Fruit fly (Drosophila melanogaster) whole organism, embryonic: ENCODE data around the gene CG44040.

Experiments used
- Ada2b ChIP-seq: fragments of 200-800 bp; sonication (Bioruptor generic); IDR thresholded peaks from 2 replicates; pipeline ENCODE4 v1.3.6; 2022; ENCODE audit warnings: missing biosample characterization, missing genetic modification characterization
- Atf6 ChIP-seq: fragments of 200-800 bp; sonication (Bioruptor generic); IDR thresholded peaks from 2 replicates; pipeline ENCODE4 v1.3.6; 2022; ENCODE audit warnings: missing biosample characterization, missing genetic modification characterization
- Bteb2 ChIP-seq: fragments of 200-800 bp; sonication (Bioruptor generic); optimal IDR thresholded peaks from 2 replicates; lab custom pipeline; 2016; ENCODE audit warnings: missing biosample characterization, missing genetic modification characterization
- CG11247 ChIP-seq: fragments of 200-800 bp; sonication (Bioruptor generic); IDR thresholded peaks from 2 replicates; pipeline ENCODE4 v1.3.6; 2022; ENCODE audit warnings: missing biosample characterization, missing genetic modification characterization
- CG11504 ChIP-seq: fragments of 200-800 bp; sonication (Bioruptor generic); optimal IDR thresholded peaks from 3 replicates; lab custom pipeline; 2019; ENCODE audit warnings: missing biosample characterization, mild to moderate bottlenecking, missing genetic modification characterization, moderate library complexity
- CG14014 ChIP-seq: fragments of 200-800 bp; sonication (Bioruptor generic); IDR thresholded peaks from 2 replicates; pipeline ENCODE4 v1.3.6; 2022; ENCODE audit warnings: missing biosample characterization, missing genetic modification characterization
- CG15514 ChIP-seq: fragments of 200-800 bp; sonication (Bioruptor generic); optimal IDR thresholded peaks from 3 replicates; lab custom pipeline; 2017; ENCODE audit warnings: missing biosample characterization, missing genetic modification characterization, mild to moderate bottlenecking, moderate library complexity, missing genetic modification reagents
- CG1647 ChIP-seq: fragments of 200-800 bp; sonication (Bioruptor generic); optimal IDR thresholded peaks from 3 replicates; lab custom pipeline; 2016; ENCODE audit warnings: missing biosample characterization, missing genetic modification characterization
- CG16863 ChIP-seq: fragments of 200-800 bp; sonication (Bioruptor generic); optimal IDR thresholded peaks from 3 replicates; lab custom pipeline; 2016; ENCODE audit warnings: missing biosample characterization, missing genetic modification characterization
- CG17359 ChIP-seq: fragments of 200-800 bp; sonication (Bioruptor generic); optimal IDR thresholded peaks from 3 replicates; lab custom pipeline; 2018; ENCODE audit warnings: missing biosample characterization, mild to moderate bottlenecking, missing genetic modification characterization, moderate library complexity
- CG17361 ChIP-seq: fragments of 200-800 bp; sonication (Bioruptor generic); IDR thresholded peaks from 3 replicates; pipeline ENCODE4 v1.3.6; 2022; ENCODE audit warnings: missing biosample characterization, missing genetic modification characterization
- CG18011 ChIP-seq: fragments of 200-800 bp; sonication (Bioruptor generic); optimal IDR thresholded peaks from 2 replicates; lab custom pipeline; 2017; ENCODE audit warnings: missing biosample characterization, missing genetic modification characterization, mild to moderate bottlenecking, moderate library complexity, missing genotype
- CG3065 ChIP-seq: fragments of 200-800 bp; sonication (Bioruptor generic); optimal IDR thresholded peaks from 2 replicates; lab custom pipeline; 2016; ENCODE audit warnings: missing biosample characterization, missing genetic modification characterization
- CG32767 ChIP-seq: fragments of 200-800 bp; sonication (Bioruptor generic); IDR thresholded peaks from 2 replicates; pipeline ENCODE4 v1.3.6; 2022; ENCODE audit warnings: missing biosample characterization, missing genetic modification characterization
- CG34376 ChIP-seq: fragments of 200-800 bp; sonication (Bioruptor generic); optimal IDR thresholded peaks from 2 replicates; lab custom pipeline; 2018; ENCODE audit warnings: missing biosample characterization, mild to moderate bottlenecking, missing genetic modification characterization
- CG42726 ChIP-seq: fragments of 200-800 bp; sonication (Bioruptor generic); IDR thresholded peaks from 2 replicates; pipeline ENCODE4 v1.3.6; 2022; ENCODE audit warnings: missing biosample characterization, missing genetic modification characterization; ENCODE audit not compliant: partially characterized antibody
- CG4617 ChIP-seq: fragments of 200-800 bp; sonication (Bioruptor generic); optimal IDR thresholded peaks from 3 replicates; lab custom pipeline; 2016; ENCODE audit warnings: missing biosample characterization, missing genetic modification characterization, borderline replicate concordance
- CG8290 ChIP-seq, 3 experiments: fragments of 200-800 bp; sonication (Bioruptor generic); optimal IDR thresholded peaks; 2 replicates each; lab custom pipeline; 2016 to 2019; ENCODE audit warnings: missing biosample characterization in 3 of 3, missing genetic modification characterization in 3 of 3, mild to moderate bottlenecking in 2 of 3, moderate library complexity in 1 of 3
- CG8944 ChIP-seq: fragments of 200-800 bp; sonication (Bioruptor generic); optimal IDR thresholded peaks from 3 replicates; lab custom pipeline; 2016; ENCODE audit warnings: missing biosample characterization, missing genetic modification characterization
- CG9215 ChIP-seq: fragments of 200-800 bp; sonication (Bioruptor generic); IDR thresholded peaks from 2 replicates; pipeline ENCODE4 v1.3.6; 2022; ENCODE audit warnings: missing biosample characterization, missing genetic modification characterization
- Camta ChIP-seq: fragments of 200-800 bp; sonication (Bioruptor generic); optimal IDR thresholded peaks from 2 replicates; lab custom pipeline; 2016; ENCODE audit warnings: missing biosample characterization, missing genetic modification characterization
- CoRest ChIP-seq: fragments of 200-800 bp; sonication (Bioruptor generic); optimal IDR thresholded peaks from 3 replicates; lab custom pipeline; 2018; ENCODE audit warnings: missing biosample characterization, mild to moderate bottlenecking, missing genetic modification characterization, moderate library complexity
- Dad ChIP-seq: fragments of 200-800 bp; sonication (Bioruptor generic); optimal IDR thresholded peaks from 3 replicates; lab custom pipeline; 2016; ENCODE audit warnings: missing biosample characterization, missing genetic modification characterization
- Dfd ChIP-seq, 2 experiments: fragments of >200 bp; optimal IDR thresholded peaks; 2 replicates each; lab custom pipeline; 2017; ENCODE audit warnings: missing biosample characterization in 2 of 2, missing genetic modification characterization in 2 of 2
- Dip3 ChIP-seq: fragments of 200-800 bp; sonication (Bioruptor generic); optimal IDR thresholded peaks from 3 replicates; lab custom pipeline; 2016; ENCODE audit warnings: missing biosample characterization, missing genetic modification characterization
- Doc2 ChIP-seq: fragments of 200-800 bp; sonication (Bioruptor generic); IDR thresholded peaks from 2 replicates; pipeline ENCODE4 v1.3.6; 2022; ENCODE audit warnings: missing biosample characterization, missing genetic modification characterization
- GATAe ChIP-seq: fragments of 200-800 bp; sonication (Bioruptor generic); conservative IDR thresholded peaks from 2 replicates; pipeline ENCODE4 v1.3.6; 2022; ENCODE audit warnings: missing biosample characterization, missing genetic modification characterization
- HHEX ChIP-seq: fragments of 200-800 bp; sonication (Bioruptor generic); optimal IDR thresholded peaks from 3 replicates; lab custom pipeline; 2017; ENCODE audit warnings: missing biosample characterization, mild to moderate bottlenecking, missing genetic modification characterization, missing genetic modification reagents
- HLH3B ChIP-seq: fragments of 200-800 bp; sonication (Bioruptor generic); IDR thresholded peaks from 2 replicates; pipeline ENCODE4 v1.3.6; 2022; ENCODE audit warnings: missing biosample characterization, missing genetic modification characterization
- Jarid2 ChIP-seq: fragments of 200-800 bp; sonication (Bioruptor generic); optimal IDR thresholded peaks from 3 replicates; lab custom pipeline; 2017; ENCODE audit warnings: mild to moderate bottlenecking, missing biosample characterization, missing genetic modification reagents, missing genetic modification characterization
- Lpt ChIP-seq: fragments of >200 bp; optimal IDR thresholded peaks from 2 replicates; lab custom pipeline; 2018; ENCODE audit warnings: missing biosample characterization, missing genetic modification characterization
- Neu2 ChIP-seq: fragments of 200-800 bp; sonication (Bioruptor generic); optimal IDR thresholded peaks from 3 replicates; lab custom pipeline; 2016; ENCODE audit warnings: missing biosample characterization, missing genetic modification characterization, borderline replicate concordance
- Opbp ChIP-seq: fragments of 200-800 bp; sonication (Bioruptor generic); IDR thresholded peaks from 3 replicates; pipeline ENCODE4 v1.3.6; 2022; ENCODE audit warnings: missing biosample characterization, missing genetic modification characterization; ENCODE audit not compliant: partially characterized antibody
- Sox102F ChIP-seq: fragments of 200-800 bp; sonication (Bioruptor generic); optimal IDR thresholded peaks from 2 replicates; lab custom pipeline; 2018; ENCODE audit warnings: missing biosample characterization, mild to moderate bottlenecking, missing genetic modification characterization, moderate library complexity
- Spps ChIP-seq: fragments of 200-800 bp; sonication (Bioruptor generic); optimal IDR thresholded peaks from 2 replicates; lab custom pipeline; 2018; ENCODE audit warnings: missing biosample characterization, mild to moderate bottlenecking, missing genetic modification characterization
- Trl ChIP-seq, 3 experiments: fragments of >200 bp in 2 of 3; fragments of 200-800 bp in 1 of 3; sonication (Bioruptor generic) in 1 of 3; optimal IDR thresholded peaks; 2 replicates in 1 of 3; 3 replicates in 2 of 3; lab custom pipeline; 2016 to 2017; ENCODE audit warnings: missing biosample characterization in 1 of 3, missing genetic modification characterization in 1 of 3
- bcd ChIP-seq: fragments of 200-800 bp; sonication (Bioruptor generic); optimal IDR thresholded peaks from 2 replicates; lab custom pipeline; 2017; ENCODE audit warnings: missing biosample characterization, mild to moderate bottlenecking, missing genetic modification characterization
- bowl ChIP-seq: fragments of 200-800 bp; sonication (Bioruptor generic); IDR thresholded peaks from 2 replicates; pipeline ENCODE4 v1.3.6; 2022; ENCODE audit warnings: missing biosample characterization, missing genetic modification characterization
- chm ChIP-seq: fragments of 200-800 bp; sonication (Bioruptor generic); IDR thresholded peaks from 2 replicates; pipeline ENCODE4 v1.3.6; 2022; ENCODE audit warnings: missing biosample characterization, missing genetic modification characterization
- dati ChIP-seq: fragments of 200-800 bp; sonication (Bioruptor generic); IDR thresholded peaks from 2 replicates; pipeline ENCODE4 v1.3.6; 2022; ENCODE audit warnings: missing biosample characterization, missing genetic modification characterization
- fd96Cb ChIP-seq: fragments of 200-800 bp; sonication (Bioruptor generic); optimal IDR thresholded peaks from 2 replicates; lab custom pipeline; 2018; ENCODE audit warnings: missing biosample characterization, mild to moderate bottlenecking, missing genetic modification characterization, moderate library complexity
- grau ChIP-seq: fragments of 200-800 bp; optimal IDR thresholded peaks from 3 replicates; lab custom pipeline; 2019; ENCODE audit warnings: missing biosample characterization, mild to moderate bottlenecking, missing genetic modification characterization, moderate library complexity
- gt ChIP-seq: fragments of 200-800 bp; sonication (Bioruptor generic); IDR thresholded peaks from 2 replicates; pipeline ENCODE4 v1.3.6; 2022; ENCODE audit warnings: missing biosample characterization, missing genetic modification characterization
- h ChIP-seq: fragments of >200 bp; optimal IDR thresholded peaks from 2 replicates; lab custom pipeline; 2017
- lab ChIP-seq: fragments of 200-800 bp; sonication (Bioruptor generic); optimal IDR thresholded peaks from 3 replicates; lab custom pipeline; 2017; ENCODE audit warnings: missing biosample characterization, missing genetic modification characterization, mild to moderate bottlenecking, moderate library complexity, missing genetic modification reagents
- luna ChIP-seq: fragments of 200-800 bp; sonication (Bioruptor generic); optimal IDR thresholded peaks from 2 replicates; lab custom pipeline; 2016; ENCODE audit warnings: missing biosample characterization, missing genetic modification characterization
- sob ChIP-seq: fragments of 200-800 bp; sonication (Bioruptor generic); IDR thresholded peaks from 2 replicates; pipeline ENCODE4 v1.3.6; 2022; ENCODE audit warnings: missing biosample characterization, missing genetic modification characterization
- tna ChIP-seq: fragments of 200-800 bp; sonication (Bioruptor generic); IDR thresholded peaks from 2 replicates; pipeline ENCODE4 v1.3.6; 2022; ENCODE audit warnings: missing biosample characterization, missing genetic modification characterization; ENCODE audit not compliant: partially characterized antibody

Gene CG44040

DNA sequence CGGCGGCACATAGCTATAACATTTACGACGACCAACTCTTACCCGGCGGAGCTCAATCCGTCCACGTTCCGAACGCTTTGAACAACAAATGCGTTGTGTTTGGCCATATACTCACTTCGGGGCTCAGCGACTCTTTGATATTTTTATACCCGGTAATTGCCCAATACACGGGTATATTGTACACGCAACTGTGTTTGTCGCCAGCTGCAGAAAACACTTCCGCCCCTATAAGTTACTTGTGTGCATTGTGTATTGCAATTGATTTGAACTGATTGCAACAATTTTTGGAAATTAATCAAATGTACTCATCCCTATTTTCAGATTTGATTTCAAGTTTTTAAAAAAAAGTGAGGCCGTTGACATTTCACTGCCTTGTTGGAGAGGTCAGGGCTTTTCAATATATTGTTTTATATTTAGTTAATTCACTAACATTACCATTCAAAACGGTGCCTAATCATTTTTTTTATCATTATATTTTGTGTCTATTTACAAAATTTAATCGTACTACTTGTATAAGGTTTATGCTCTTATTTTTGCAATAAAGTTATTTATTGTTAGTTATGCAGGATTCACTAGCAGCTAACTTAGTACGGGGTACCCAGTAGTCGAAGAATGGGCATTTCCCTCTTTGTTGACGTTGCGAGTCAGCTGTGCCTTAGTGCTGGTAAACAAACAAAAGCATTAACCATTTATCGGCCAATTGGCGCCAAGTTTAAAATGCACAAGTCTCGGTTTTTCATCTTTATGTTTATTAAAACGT lies 22.9 kb downstream of the CG44040 start, which contains the start of gene Nagk:
TSS of gene Nagk (minus strand) at position 331 of the 760 bp plus-strand sequence.
- peak; percentile 58 for TF ChIP-seq Dip3 (GFP tag; lab: Kevin White, UChicago)
- no peak for TF ChIP-seq Dfd (GFP tag; optimal IDR thresholded peaks at IDR 0.05; lab: Kevin White, UChicago)
- TF ChIP-seq CG18011 (GFP tag; lab: Kevin White, UChicago): peak; percentile 36
- no peak for TF ChIP-seq bowl (GFP tag; lab: Robert Waterston, UW)
- no peak for TF ChIP-seq CG8290 (GFP tag; optimal IDR thresholded peaks at IDR 0.05; lab: Kevin White, UChicago)
- TF ChIP-seq CG8290 (tag; optimal IDR thresholded peaks at IDR 0.05; lab: Kevin White, UChicago): peak in 1 of 2 experiments; percentile 80
- TF ChIP-seq chm (GFP tag; lab: Robert Waterston, UW): peak; percentile 19; the same call in 1 of the 2 replicates
- TF ChIP-seq CG11247: 0 out of 2 replicates have a peak, but pooled peaks have one; percentile 5
- peak; percentile 59 for TF ChIP-seq Jarid2 (GFP tag; lab: Kevin White, UChicago)
- TF ChIP-seq HLH3B: peak; percentile 39
- peak; percentile 26 for TF ChIP-seq Spps (tag; lab: Kevin White, UChicago)
- TF ChIP-seq CG1647: no peak
- 0 out of 2 replicates have a peak, but pooled peaks have one; percentile 5 for TF ChIP-seq dati (GFP tag; lab: Robert Waterston, UW)
- TF ChIP-seq CG9215 (GFP tag; lab: Robert Waterston, UW): peak; percentile 21; the same call in 1 of the 2 replicates
- peak; percentile 42 for TF ChIP-seq grau
- no peak for TF ChIP-seq tna (GFP tag; lab: Robert Waterston, UW)
- no peak for TF ChIP-seq Doc2 (GFP tag; lab: Robert Waterston, UW)
- TF ChIP-seq CG17361 (GFP tag; lab: Robert Waterston, UW): peak; percentile 88
- TF ChIP-seq h (lab: Kevin White, UChicago): no peak
- no peak for TF ChIP-seq luna (GFP tag; lab: Kevin White, UChicago)
- TF ChIP-seq Neu2 (GFP tag; lab: Kevin White, UChicago): no peak
- TF ChIP-seq Dad (GFP tag; lab: Kevin White, UChicago): peak; percentile 54
- TF ChIP-seq CG32767 (GFP tag; lab: Robert Waterston, UW): peak; percentile 15; the same call in 1 of the 2 replicates
- TF ChIP-seq Camta (GFP tag; lab: Kevin White, UChicago): peak; percentile 40
- TF ChIP-seq Ada2b (GFP tag; lab: Robert Waterston, UW): 0 out of 2 replicates have a peak, but pooled peaks have one; percentile 9
- peak; percentile 34 for TF ChIP-seq CG17359 (tag; lab: Kevin White, UChicago)
- TF ChIP-seq Opbp (GFP tag; lab: Robert Waterston, UW): peak; percentile 59; the same call in 1 of the 3 replicates
- TF ChIP-seq Atf6 (GFP tag; lab: Robert Waterston, UW): peak; percentile 13; the same call in 1 of the 2 replicates
- TF ChIP-seq bcd (GFP tag; lab: Kevin White, UChicago): peak; percentile 61
- TF ChIP-seq CG8944: peak; percentile 35
- TF ChIP-seq CG34376 (GFP tag; lab: Kevin White, UChicago): peak; percentile 50
- peak; percentile 60 for TF ChIP-seq CG16863
- peak; percentile 76 for TF ChIP-seq CG11504 (tag; lab: Kevin White, UChicago)
- TF ChIP-seq fd96Cb (tag; lab: Kevin White, UChicago): peak; percentile 41
- TF ChIP-seq CG15514: peak; percentile 27
- peak; percentile 64 for TF ChIP-seq Sox102F
- peak; percentile 77 for TF ChIP-seq CoRest (tag; lab: Kevin White, UChicago)
- peak; percentile 50 for TF ChIP-seq Bteb2
- peak; percentile 13 for TF ChIP-seq CG4617
- TF ChIP-seq sob (GFP tag; lab: Robert Waterston, UW): 0 out of 2 replicates have a peak, but pooled peaks have one; percentile 27
- TF ChIP-seq CG3065 (GFP tag; lab: Kevin White, UChicago): no peak
- no peak for TF ChIP-seq Lpt (GFP tag; lab: Kevin White, UChicago)
- TF ChIP-seq gt (GFP tag; lab: Robert Waterston, UW): no peak
- peak; percentile 53 for TF ChIP-seq lab
- peak; percentile 56; the same call in 1 of the 2 replicates for TF ChIP-seq CG42726 (GFP tag; lab: Robert Waterston, UW)
- TF ChIP-seq Trl (optimal IDR thresholded peaks at IDR 0.05; lab: Kevin White, UChicago): no peak
- peak; percentile 37 for TF ChIP-seq Trl (GFP tag; optimal IDR thresholded peaks at IDR 0.05; lab: Kevin White, UChicago)
- peak; percentile 27 for TF ChIP-seq HHEX (GFP tag; lab: Kevin White, UChicago)
- peak; percentile 39 for TF ChIP-seq CG14014 (GFP tag; lab: Robert Waterston, UW)
- no peak for TF ChIP-seq GATAe (GFP tag; lab: Robert Waterston, UW)
